Worm (Caenorhabditis elegans): ENCODE measurements around the gene mltn-7.

DNA sequence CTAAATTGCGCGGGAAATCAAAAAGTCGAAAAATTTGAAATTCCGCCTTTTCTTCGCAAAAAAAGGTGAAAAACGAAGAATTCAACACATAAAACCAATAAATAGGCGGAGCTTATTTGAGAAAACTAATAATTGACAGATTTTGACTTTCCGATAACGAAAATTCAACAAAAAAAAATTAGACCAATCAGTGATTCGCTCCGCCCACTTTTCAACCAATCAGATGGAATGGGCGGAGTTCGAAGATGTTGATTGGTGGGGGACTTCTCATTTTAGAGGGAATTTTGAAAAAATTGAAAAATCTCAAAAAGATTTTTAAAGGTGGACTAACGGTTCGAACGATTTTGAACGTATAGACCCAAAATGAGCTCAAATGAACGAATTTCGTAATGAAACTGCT lies 19.3 kb upstream of the mltn-7 start:
- TF ChIP-seq elt-1 (tag; optimal IDR thresholded peaks at IDR 0.05; ENCODE audit: borderline replicate concordance, insufficient read depth), result no peak
- TF ChIP-seq flh-1 (GFP tag; optimal IDR thresholded peaks at IDR 0.05), result no peak
- TF ChIP-seq unc-39 (tag; optimal IDR thresholded peaks at IDR 0.05), result no peak
- no peak for TF ChIP-seq tbx-8 (GFP tag; optimal IDR thresholded peaks at IDR 0.05)
- no peak for TF ChIP-seq nhr-76 (tag; optimal IDR thresholded peaks at IDR 0.05)
- TF ChIP-seq unc-62 (GFP tag; optimal IDR thresholded peaks at IDR 0.05), result no peak
- TF ChIP-seq ham-2 (GFP tag; optimal IDR thresholded peaks at IDR 0.05), result no peak
- no peak for TF ChIP-seq lsy-2 (tag; optimal IDR thresholded peaks at IDR 0.05)
- TF ChIP-seq ztf-11 (tag; optimal IDR thresholded peaks at IDR 0.05), result no peak
- TF ChIP-seq pha-4 (tag; optimal IDR thresholded peaks at IDR 0.05), result no peak
